Worm (Caenorhabditis elegans): ENCODE measurements around the gene srh-170.

srh-170 gene

DNA sequence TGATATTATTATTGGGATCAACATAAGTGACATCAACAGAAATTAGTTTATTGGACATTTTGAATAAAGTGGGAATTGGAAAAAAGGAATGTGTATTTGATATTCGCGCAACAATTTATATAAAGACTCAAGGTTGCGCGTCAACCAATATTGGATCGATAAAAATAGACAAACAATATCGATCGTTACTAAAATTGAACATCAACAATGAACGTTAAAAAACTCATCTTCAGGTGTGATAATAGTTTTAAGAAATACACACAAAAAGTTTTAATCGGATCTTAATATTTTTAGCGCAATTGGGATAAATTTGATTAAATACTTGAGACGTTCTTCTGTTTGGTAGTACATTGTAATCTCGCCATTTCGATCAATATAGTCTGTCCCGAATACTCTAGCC is 34.9 kb upstream of the srh-170 start, which contains the start of gene fbxa-104:
Gene fbxa-104, minus strand, starts transcription at position 83 of the 400 bp plus-strand sequence.
- no peak for TF ChIP-seq ama-1 (optimal IDR thresholded peaks at IDR 0.05)
- no peak for TF ChIP-seq tbx-11 (GFP tag; IDR thresholded peaks at IDR 0.05)
- TF ChIP-seq ceh-36 (tag; optimal IDR thresholded peaks at IDR 0.05), result no peak
- no peak for TF ChIP-seq tra-4 (tag; optimal IDR thresholded peaks at IDR 0.05)
- TF ChIP-seq B0310.2 (tag; optimal IDR thresholded peaks at IDR 0.05), result no peak
- TF ChIP-seq F13C5.2 (tag; optimal IDR thresholded peaks at IDR 0.05), result no peak
- no peak for TF ChIP-seq hmg-4 (GFP tag; optimal IDR thresholded peaks at IDR 0.05)
- no peak for TF ChIP-seq scrt-1 (GFP tag; IDR thresholded peaks at IDR 0.05)
- TF ChIP-seq ceh-13 (GFP tag; optimal IDR thresholded peaks at IDR 0.05), result no peak
- TF ChIP-seq hnd-1 (tag; optimal IDR thresholded peaks at IDR 0.05), result no peak
- TF ChIP-seq hmbx-1 (tag; optimal IDR thresholded peaks at IDR 0.05), result no peak
- no peak for TF ChIP-seq pes-1 (GFP tag; IDR thresholded peaks at IDR 0.05)
- no peak for TF ChIP-seq tbx-37 (GFP tag; conservative IDR thresholded peaks at IDR 0.05)
- TF ChIP-seq sea-1 (GFP tag; conservative IDR thresholded peaks at IDR 0.05), result no peak
- no peak for TF ChIP-seq ets-7 (tag; optimal IDR thresholded peaks at IDR 0.05)
- no peak for TF ChIP-seq flt-1 (GFP tag; IDR thresholded peaks at IDR 0.05)
- TF ChIP-seq aly-1 (tag; optimal IDR thresholded peaks at IDR 0.05), result no peak

ce11 chrV:15417822-15418221 is 29.2 kb upstream of the srh-170 start, which contains the start of gene T06E6.10:
Gene T06E6.10, plus strand, starts transcription at chrV:15418122.
- TF ChIP-seq hmbx-1 (tag; optimal IDR thresholded peaks at IDR 0.05) (no peak), hnd-1 (tag; optimal IDR thresholded peaks at IDR 0.05) (no peak)

ce11 chrV:15415951-15416350 is 27.3 kb upstream of the srh-170 start, which contains the start of gene srh-265:
Gene srh-265, plus strand, starts transcription at chrV:15416251.
- TF ChIP-seq aly-1 (tag; optimal IDR thresholded peaks at IDR 0.05), result no peak
- no peak for TF ChIP-seq ceh-13 (GFP tag; optimal IDR thresholded peaks at IDR 0.05)
- no peak for TF ChIP-seq flt-1 (GFP tag; IDR thresholded peaks at IDR 0.05)
- no peak for TF ChIP-seq hmbx-1 (tag; optimal IDR thresholded peaks at IDR 0.05)
- TF ChIP-seq ama-1 (optimal IDR thresholded peaks at IDR 0.05), result no peak
- no peak for TF ChIP-seq tbx-11 (GFP tag; IDR thresholded peaks at IDR 0.05)
- no peak for TF ChIP-seq sea-1 (GFP tag; conservative IDR thresholded peaks at IDR 0.05)
- TF ChIP-seq hnd-1 (tag; optimal IDR thresholded peaks at IDR 0.05), result no peak
- no peak for TF ChIP-seq B0310.2 (tag; optimal IDR thresholded peaks at IDR 0.05)
- no peak for TF ChIP-seq tra-4 (tag; optimal IDR thresholded peaks at IDR 0.05)
- TF ChIP-seq ceh-36 (tag; optimal IDR thresholded peaks at IDR 0.05), result no peak
- TF ChIP-seq tbx-37 (GFP tag; conservative IDR thresholded peaks at IDR 0.05), result no peak
- TF ChIP-seq ets-7 (tag; optimal IDR thresholded peaks at IDR 0.05), result no peak

DNA sequence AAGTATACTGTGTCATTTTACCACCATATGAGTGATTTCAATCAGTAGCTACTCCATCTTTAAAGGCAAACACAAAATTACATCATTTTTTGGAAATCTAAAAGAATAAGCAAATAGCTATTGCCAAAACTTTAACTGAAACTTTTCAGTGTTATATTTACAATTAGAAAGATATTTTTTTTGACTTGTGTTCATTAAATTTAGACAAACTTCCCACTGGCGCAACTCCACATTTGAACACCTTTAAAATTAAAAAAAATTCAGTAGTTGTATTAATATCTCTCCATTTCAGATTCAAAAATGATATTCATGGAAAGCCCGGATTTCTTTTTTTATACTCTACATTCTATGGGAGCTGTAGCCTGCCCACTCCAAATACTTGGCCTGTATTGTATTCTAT is 25.2 kb upstream of the srh-170 start, which contains the start of gene srh-264:
Gene srh-264, plus strand, starts transcription at position 301 of the 400 bp plus-strand sequence.
- TF ChIP-seq hmbx-1 (tag; optimal IDR thresholded peaks at IDR 0.05) (no peak), ceh-36 (tag; optimal IDR thresholded peaks at IDR 0.05) (no peak), tbx-11 (GFP tag; IDR thresholded peaks at IDR 0.05) (no peak), F13C5.2 (tag; optimal IDR thresholded peaks at IDR 0.05) (no peak), tbx-37 (GFP tag; conservative IDR thresholded peaks at IDR 0.05) (no peak), flt-1 (GFP tag; IDR thresholded peaks at IDR 0.05) (no peak), scrt-1 (GFP tag; IDR thresholded peaks at IDR 0.05) (no peak), B0310.2 (tag; optimal IDR thresholded peaks at IDR 0.05) (no peak), hmg-4 (GFP tag; optimal IDR thresholded peaks at IDR 0.05) (no peak), hnd-1 (tag; optimal IDR thresholded peaks at IDR 0.05) (no peak), tra-4 (tag; optimal IDR thresholded peaks at IDR 0.05) (no peak), pes-1 (GFP tag; IDR thresholded peaks at IDR 0.05) (no peak)

ce11 chrV:15412625-15413024 is 24.0 kb upstream of the srh-170 start, which contains the start of gene srbc-63:
Gene srbc-63, minus strand, starts transcription at chrV:15412725.
- TF ChIP-seq scrt-1 (GFP tag; IDR thresholded peaks at IDR 0.05) (no peak), pes-1 (GFP tag; IDR thresholded peaks at IDR 0.05) (no peak), aly-1 (tag; optimal IDR thresholded peaks at IDR 0.05) (no peak), ama-1 (optimal IDR thresholded peaks at IDR 0.05) (no peak), hnd-1 (tag; optimal IDR thresholded peaks at IDR 0.05) (no peak), ceh-13 (GFP tag; optimal IDR thresholded peaks at IDR 0.05) (no peak), hmbx-1 (tag; optimal IDR thresholded peaks at IDR 0.05) (no peak), ets-7 (tag; optimal IDR thresholded peaks at IDR 0.05) (no peak), F13C5.2 (tag; optimal IDR thresholded peaks at IDR 0.05) (no peak), ceh-36 (tag; optimal IDR thresholded peaks at IDR 0.05) (no peak), tbx-37 (GFP tag; conservative IDR thresholded peaks at IDR 0.05) (no peak), hmg-4 (GFP tag; optimal IDR thresholded peaks at IDR 0.05) (no peak), tra-4 (tag; optimal IDR thresholded peaks at IDR 0.05) (no peak), tbx-11 (GFP tag; IDR thresholded peaks at IDR 0.05) (no peak), flt-1 (GFP tag; IDR thresholded peaks at IDR 0.05) (no peak), sea-1 (GFP tag; conservative IDR thresholded peaks at IDR 0.05) (no peak), B0310.2 (tag; optimal IDR thresholded peaks at IDR 0.05) (no peak)

ce11 chrV:15406928-15407327 is 18.3 kb upstream of the srh-170 start, which contains the start of gene srh-257:
Gene srh-257, plus strand, starts transcription at chrV:15407228.
- TF ChIP-seq aly-1 (tag; optimal IDR thresholded peaks at IDR 0.05) (no peak), scrt-1 (GFP tag; IDR thresholded peaks at IDR 0.05) (no peak), sea-1 (GFP tag; conservative IDR thresholded peaks at IDR 0.05) (no peak), tra-4 (tag; optimal IDR thresholded peaks at IDR 0.05) (no peak), pes-1 (GFP tag; IDR thresholded peaks at IDR 0.05) (no peak), tbx-37 (GFP tag; conservative IDR thresholded peaks at IDR 0.05) (no peak), ceh-36 (tag; optimal IDR thresholded peaks at IDR 0.05) (no peak), hmbx-1 (tag; optimal IDR thresholded peaks at IDR 0.05) (no peak), F13C5.2 (tag; optimal IDR thresholded peaks at IDR 0.05) (no peak), tbx-11 (GFP tag; IDR thresholded peaks at IDR 0.05) (no peak), hnd-1 (tag; optimal IDR thresholded peaks at IDR 0.05) (no peak), ets-7 (tag; optimal IDR thresholded peaks at IDR 0.05) (no peak), hmg-4 (GFP tag; optimal IDR thresholded peaks at IDR 0.05) (no peak), flt-1 (GFP tag; IDR thresholded peaks at IDR 0.05) (no peak), B0310.2 (tag; optimal IDR thresholded peaks at IDR 0.05) (no peak), ceh-13 (GFP tag; optimal IDR thresholded peaks at IDR 0.05) (no peak), ama-1 (optimal IDR thresholded peaks at IDR 0.05) (no peak)

DNA sequence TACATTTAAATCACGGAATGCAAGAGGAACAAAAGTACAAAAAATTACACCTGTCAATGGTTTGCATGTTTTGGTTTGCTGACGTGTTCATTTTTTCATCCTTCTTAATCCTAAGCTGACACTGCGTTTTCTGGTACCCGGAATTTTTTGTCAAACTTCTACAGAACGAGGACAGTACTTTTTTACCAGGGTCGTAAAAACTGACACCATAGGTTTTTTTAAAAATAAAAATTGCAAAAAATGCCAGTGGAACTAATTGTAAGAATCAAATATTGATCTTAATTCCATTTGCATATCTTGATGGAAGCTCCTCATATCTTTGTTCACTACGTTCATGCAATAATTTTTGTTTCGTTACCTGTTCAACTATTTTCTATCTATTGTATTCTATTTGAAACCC is 16.2 kb upstream of the srh-170 start, which contains the start of gene srh-258:
Gene srh-258, plus strand, starts transcription at position 301 of the 400 bp plus-strand sequence.
- no peak for TF ChIP-seq F13C5.2 (tag; optimal IDR thresholded peaks at IDR 0.05)
- TF ChIP-seq scrt-1 (GFP tag; IDR thresholded peaks at IDR 0.05), result no peak
- TF ChIP-seq ama-1 (optimal IDR thresholded peaks at IDR 0.05), result no peak

Data from whole organism, early embryonic.